Fruit fly (Drosophila melanogaster) whole organism, embryonic: ENCODE measurements around the gene mio.

Experiments
- Atf3 ChIP-seq: fragments of 200-800 bp; sonication (Bioruptor generic); optimal IDR thresholded peaks from 3 replicates; lab custom pipeline; 2016; ENCODE audit warnings: missing biosample characterization, missing genetic modification characterization
- B-H2 ChIP-seq: fragments of 200-800 bp; sonication (Bioruptor generic); optimal IDR thresholded peaks from 2 replicates; lab custom pipeline; 2018; ENCODE audit warnings: missing biosample characterization, mild to moderate bottlenecking, missing genetic modification characterization
- BEAF-32 ChIP-seq: fragments of 200-800 bp; sonication (Bioruptor generic); optimal IDR thresholded peaks from 3 replicates; lab custom pipeline; 2017; ENCODE audit warnings: missing biosample characterization, missing genetic modification characterization, mild to moderate bottlenecking, moderate library complexity, missing genetic modification reagents
- Bdp1 ChIP-seq: fragments of 200-800 bp; sonication (Bioruptor generic); optimal IDR thresholded peaks from 3 replicates; lab custom pipeline; 2016; ENCODE audit warnings: missing biosample characterization, missing genetic modification characterization
- CG10267 ChIP-seq: fragments of 200-800 bp; sonication (Bioruptor generic); optimal IDR thresholded peaks from 2 replicates; lab custom pipeline; 2018; ENCODE audit warnings: missing biosample characterization, mild to moderate bottlenecking, missing genetic modification characterization, moderate library complexity
- CG10959 ChIP-seq: fragments of 200-800 bp; sonication (Bioruptor generic); IDR thresholded peaks from 2 replicates; pipeline ENCODE4 v1.3.6; 2022; ENCODE audit warnings: missing biosample characterization, missing genetic modification characterization
- CG11504 ChIP-seq: fragments of 200-800 bp; sonication (Bioruptor generic); optimal IDR thresholded peaks from 3 replicates; lab custom pipeline; 2019; ENCODE audit warnings: missing biosample characterization, mild to moderate bottlenecking, missing genetic modification characterization, moderate library complexity
- CG11696 ChIP-seq: fragments of 200-800 bp; sonication (Bioruptor generic); IDR thresholded peaks from 2 replicates; pipeline ENCODE4 v1.3.6; 2022; ENCODE audit warnings: missing biosample characterization, missing genetic modification characterization
- CG13296 ChIP-seq: fragments of 200-800 bp; sonication (Bioruptor generic); optimal IDR thresholded peaks from 3 replicates; lab custom pipeline; 2018; ENCODE audit warnings: missing biosample characterization, mild to moderate bottlenecking, missing genetic modification characterization
- CG13424 ChIP-seq: fragments of 200-800 bp; sonication (Bioruptor generic); optimal IDR thresholded peaks from 2 replicates; lab custom pipeline; 2019; ENCODE audit warnings: missing biosample characterization, mild to moderate bottlenecking, missing genetic modification characterization, moderate library complexity
- CG16779 ChIP-seq: fragments of 200-800 bp; sonication (Bioruptor generic); IDR thresholded peaks from 2 replicates; pipeline ENCODE4 v1.3.6; 2022; ENCODE audit warnings: missing biosample characterization, missing genetic modification characterization
- CG18619 ChIP-seq: fragments of 200-800 bp; sonication (Bioruptor generic); optimal IDR thresholded peaks from 3 replicates; lab custom pipeline; 2017; ENCODE audit warnings: missing biosample characterization, mild to moderate bottlenecking, missing genetic modification characterization
- CG30403 ChIP-seq: fragments of 200-800 bp; sonication (Bioruptor generic); optimal IDR thresholded peaks from 3 replicates; lab custom pipeline; 2016; ENCODE audit warnings: missing biosample characterization, missing genetic modification characterization
- CG31388 ChIP-seq: fragments of 200-800 bp; sonication (Bioruptor generic); optimal IDR thresholded peaks from 2 replicates; lab custom pipeline; 2016; ENCODE audit warnings: missing biosample characterization, missing genetic modification characterization
- CG4328 ChIP-seq: fragments of 200-800 bp; sonication (Bioruptor generic); optimal IDR thresholded peaks from 3 replicates; lab custom pipeline; 2017; ENCODE audit warnings: missing biosample characterization, missing genetic modification reagents, missing genetic modification characterization
- CG4360 ChIP-seq: fragments of 200-800 bp; sonication (Bioruptor generic); IDR thresholded peaks from 2 replicates; pipeline ENCODE4 v1.3.6; 2022; ENCODE audit warnings: missing biosample characterization, missing genetic modification characterization
- CG5180 ChIP-seq: fragments of 200-800 bp; sonication (Bioruptor generic); optimal IDR thresholded peaks from 3 replicates; lab custom pipeline; 2017; ENCODE audit warnings: missing biosample characterization, missing genetic modification characterization, mild to moderate bottlenecking, moderate library complexity, missing genetic modification reagents
- CG7928 ChIP-seq: fragments of 200-800 bp; sonication (Bioruptor generic); optimal IDR thresholded peaks from 2 replicates; lab custom pipeline; 2017; ENCODE audit warnings: missing biosample characterization, mild to moderate bottlenecking, missing genetic modification characterization
- CG7987 ChIP-seq: fragments of 200-800 bp; sonication (Bioruptor generic); optimal IDR thresholded peaks from 2 replicates; lab custom pipeline; 2018; ENCODE audit warnings: missing biosample characterization, mild to moderate bottlenecking, missing genetic modification characterization, moderate library complexity
- CG8290 ChIP-seq, 3 experiments: fragments of 200-800 bp; sonication (Bioruptor generic); optimal IDR thresholded peaks; 2 replicates each; lab custom pipeline; 2016 to 2019; ENCODE audit warnings: missing biosample characterization in 3 of 3, missing genetic modification characterization in 3 of 3, mild to moderate bottlenecking in 2 of 3, moderate library complexity in 1 of 3
- CG9817 ChIP-seq: fragments of 200-800 bp; sonication (Bioruptor generic); optimal IDR thresholded peaks from 2 replicates; lab custom pipeline; 2018; ENCODE audit warnings: missing biosample characterization, mild to moderate bottlenecking, missing genetic modification characterization, moderate library complexity
- Deaf1 ChIP-seq: fragments of 200-800 bp; optimal IDR thresholded peaks from 3 replicates; lab custom pipeline; 2019; ENCODE audit warnings: missing biosample characterization, mild to moderate bottlenecking, missing genetic modification characterization, moderate library complexity
- Drgx ChIP-seq: fragments of 200-800 bp; sonication (Bioruptor generic); IDR thresholded peaks from 2 replicates; pipeline ENCODE4 v1.3.6; 2022; ENCODE audit warnings: missing biosample characterization, missing genetic modification characterization
- Hr3 ChIP-seq: fragments of 200-800 bp; sonication (Bioruptor generic); optimal IDR thresholded peaks from 3 replicates; lab custom pipeline; 2016; ENCODE audit warnings: missing biosample characterization, missing genetic modification characterization
- MTF-1 ChIP-seq: fragments of 200-800 bp; sonication (Bioruptor generic); optimal IDR thresholded peaks from 2 replicates; lab custom pipeline; 2018; ENCODE audit warnings: missing biosample characterization, mild to moderate bottlenecking, missing genetic modification characterization, borderline replicate concordance
- Mad ChIP-seq: fragments of 200-800 bp; sonication (Bioruptor generic); optimal IDR thresholded peaks from 2 replicates; lab custom pipeline; 2016; ENCODE audit warnings: missing biosample characterization, missing genetic modification characterization
- Opbp ChIP-seq: fragments of 200-800 bp; sonication (Bioruptor generic); IDR thresholded peaks from 3 replicates; pipeline ENCODE4 v1.3.6; 2022; ENCODE audit warnings: missing biosample characterization, missing genetic modification characterization; ENCODE audit not compliant: partially characterized antibody
- Rx ChIP-seq: fragments of 200-800 bp; sonication (Bioruptor generic); IDR thresholded peaks from 2 replicates; pipeline ENCODE4 v1.3.6; 2022; ENCODE audit warnings: missing biosample characterization, missing genetic modification characterization
- Side ChIP-seq: fragments of 200-800 bp; sonication (Bioruptor generic); optimal IDR thresholded peaks from 2 replicates; lab custom pipeline; 2016; ENCODE audit warnings: missing biosample characterization, missing genetic modification characterization
- Stat92E ChIP-seq, 3 experiments: fragments of >200 bp in 2 of 3; fragments of 200-800 bp in 1 of 3; sonication (Bioruptor generic) in 1 of 3; optimal IDR thresholded peaks; 2 replicates each; lab custom pipeline; 2017 to 2019; ENCODE audit warnings: missing biosample characterization in 3 of 3, missing genetic modification characterization in 3 of 3, mild to moderate bottlenecking in 1 of 3, moderate library complexity in 1 of 3
- Tbp ChIP-seq: fragments of >200 bp; optimal IDR thresholded peaks from 2 replicates; lab custom pipeline; 2018; ENCODE audit warnings: missing biosample characterization, missing genetic modification characterization
- Vsx1 ChIP-seq: fragments of 200-800 bp; sonication (Bioruptor generic); optimal IDR thresholded peaks from 2 replicates; lab custom pipeline; 2017; ENCODE audit warnings: missing biosample characterization, mild to moderate bottlenecking, missing genetic modification characterization, missing genetic modification reagents
- ara ChIP-seq: fragments of 200-800 bp; sonication (Bioruptor generic); IDR thresholded peaks from 2 replicates; pipeline ENCODE4 v1.3.6; 2022; ENCODE audit warnings: missing biosample characterization, missing genetic modification characterization
- br ChIP-seq: fragments of >200 bp; optimal IDR thresholded peaks from 2 replicates; lab custom pipeline; 2017
- chif ChIP-seq, 2 experiments: fragments of 200-800 bp; sonication (Bioruptor generic); optimal IDR thresholded peaks; 3 replicates each; lab custom pipeline; 2016; ENCODE audit warnings: missing biosample characterization in 2 of 2, missing genetic modification characterization in 2 of 2
- dan ChIP-seq: fragments of 200-800 bp; sonication (Bioruptor generic); IDR thresholded peaks from 2 replicates; pipeline ENCODE4 v1.3.6; 2022; ENCODE audit warnings: missing biosample characterization, missing genetic modification characterization
- danr ChIP-seq: fragments of 200-800 bp; sonication (Bioruptor generic); IDR thresholded peaks from 2 replicates; pipeline ENCODE4 v1.3.6; 2022; ENCODE audit warnings: missing biosample characterization, missing genetic modification characterization
- en ChIP-seq: fragments of 200-800 bp; sonication (Bioruptor generic); optimal IDR thresholded peaks from 2 replicates; lab custom pipeline; 2016; ENCODE audit warnings: missing biosample characterization, missing genetic modification characterization
- fd96Cb ChIP-seq: fragments of 200-800 bp; sonication (Bioruptor generic); optimal IDR thresholded peaks from 2 replicates; lab custom pipeline; 2018; ENCODE audit warnings: missing biosample characterization, mild to moderate bottlenecking, missing genetic modification characterization, moderate library complexity
- gce ChIP-seq: fragments of 200-800 bp; sonication (Bioruptor generic); IDR thresholded peaks from 3 replicates; pipeline ENCODE4 v1.3.6; 2022; ENCODE audit warnings: missing biosample characterization, missing genetic modification characterization
- gem ChIP-seq: fragments of 200-800 bp; sonication (Bioruptor generic); optimal IDR thresholded peaks from 2 replicates; lab custom pipeline; 2019; ENCODE audit warnings: missing biosample characterization, mild to moderate bottlenecking, missing genetic modification characterization, moderate library complexity
- kay ChIP-seq: fragments of 200-800 bp; sonication (Bioruptor generic); optimal IDR thresholded peaks from 2 replicates; lab custom pipeline; 2016; ENCODE audit warnings: missing biosample characterization, missing genetic modification characterization
- ken ChIP-seq: fragments of 200-800 bp; sonication (Bioruptor generic); IDR thresholded peaks from 3 replicates; pipeline ENCODE4 v1.3.6; 2022; ENCODE audit warnings: missing biosample characterization, missing genetic modification characterization
- sim ChIP-seq: fragments of 200-800 bp; sonication (Bioruptor generic); IDR thresholded peaks from 2 replicates; pipeline ENCODE4 v1.3.6; 2022; ENCODE audit warnings: missing biosample characterization, missing genetic modification characterization
- sima ChIP-seq: fragments of 200-800 bp; sonication (Bioruptor generic); optimal IDR thresholded peaks from 2 replicates; lab custom pipeline; 2016; ENCODE audit warnings: missing biosample characterization, missing genetic modification characterization
- sisA ChIP-seq: fragments of 200-800 bp; sonication (Bioruptor generic); IDR thresholded peaks from 2 replicates; pipeline ENCODE4 v1.3.6; 2022; ENCODE audit warnings: missing biosample characterization, missing genetic modification characterization
- tin ChIP-seq: fragments of 200-800 bp; sonication (Bioruptor generic); optimal IDR thresholded peaks from 3 replicates; lab custom pipeline; 2016; ENCODE audit warnings: missing biosample characterization, missing genetic modification characterization
- tio ChIP-seq: fragments of 200-800 bp; sonication (Bioruptor generic); optimal IDR thresholded peaks from 2 replicates; lab custom pipeline; 2017; ENCODE audit warnings: missing biosample characterization, missing genetic modification characterization, inconsistent platforms
- tup ChIP-seq: fragments of 200-800 bp; sonication (Bioruptor generic); optimal IDR thresholded peaks from 2 replicates; lab custom pipeline; 2016; ENCODE audit warnings: missing biosample characterization, mild to moderate bottlenecking, missing genetic modification characterization, moderate library complexity
- wdn ChIP-seq: fragments of 200-800 bp; sonication (Bioruptor generic); IDR thresholded peaks from 2 replicates; pipeline ENCODE4 v1.3.6; 2022; ENCODE audit warnings: missing biosample characterization, missing genetic modification characterization
- yki ChIP-seq: fragments of >200 bp; optimal IDR thresholded peaks from 3 replicates; lab custom pipeline; 2018
- zf30C ChIP-seq: fragments of 200-800 bp; sonication (Bioruptor generic); optimal IDR thresholded peaks from 3 replicates; lab custom pipeline; 2018; ENCODE audit warnings: missing biosample characterization, mild to moderate bottlenecking, missing genetic modification characterization

Gene mio

DNA sequence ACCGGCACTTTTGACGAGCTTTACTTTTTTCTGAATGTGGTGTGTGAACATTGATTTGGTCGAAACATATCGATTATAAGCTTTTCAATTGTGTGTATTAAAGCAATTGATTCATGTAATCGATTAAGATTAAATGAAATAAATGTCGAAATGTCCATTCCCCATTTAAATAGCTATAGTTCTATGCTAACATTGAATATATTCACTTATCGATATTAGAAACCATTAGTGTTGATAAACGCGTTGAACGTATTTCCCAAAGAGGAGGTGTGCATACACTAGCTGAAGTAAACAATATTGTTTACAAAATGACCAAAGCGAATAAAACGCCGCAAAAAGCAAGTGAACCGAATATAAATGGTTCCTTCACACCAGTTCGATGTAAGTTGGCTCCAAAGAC, 3.1 kb upstream of the mio start, which contains the start of the genes Uch and CG34174 (continued):
- TF ChIP-seq Rx (GFP tag; lab: Robert Waterston, UW) (no peak), wdn (GFP tag; lab: Robert Waterston, UW) (no peak), ara (no peak), fd96Cb (tag; lab: Kevin White, UChicago) (no peak), ken (GFP tag; lab: Robert Waterston, UW) (no peak), sisA (GFP tag; lab: Robert Waterston, UW) (no peak), CG4328 (no peak), CG8290 (GFP tag; optimal IDR thresholded peaks at IDR 0.05; lab: Kevin White, UChicago) (peak; percentile 96), CG8290 (tag; optimal IDR thresholded peaks at IDR 0.05; lab: Kevin White, UChicago) (peak; percentile 59 to 82), Vsx1 (GFP tag; lab: Kevin White, UChicago) (no peak), CG10959 (GFP tag; lab: Robert Waterston, UW) (no peak), CG11696 (GFP tag; lab: Robert Waterston, UW) (no peak), zf30C (no peak), CG9817 (tag; lab: Kevin White, UChicago) (no peak), gem (no peak), sima (GFP tag; lab: Kevin White, UChicago) (no peak), tin (peak; percentile 7), gce (GFP tag; lab: Robert Waterston, UW) (no peak), CG11504 (tag; lab: Kevin White, UChicago) (no peak), br (lab: Kevin White, UChicago) (no peak), Opbp (GFP tag; lab: Robert Waterston, UW) (0 out of 3 replicates have a peak, but pooled peaks have one; percentile 17), B-H2 (GFP tag; lab: Kevin White, UChicago) (peak; percentile 38), Side (no peak), CG7928 (GFP tag; lab: Kevin White, UChicago) (no peak), CG16779 (no peak), CG18619 (GFP tag; lab: Kevin White, UChicago) (no peak), yki (lab: Kevin White, UChicago) (no peak), Hr3 (GFP tag; lab: Kevin White, UChicago) (no peak), kay (no peak), CG31388 (GFP tag; lab: Kevin White, UChicago) (no peak), Drgx (GFP tag; lab: Robert Waterston, UW) (no peak), tio (GFP tag; lab: Kevin White, UChicago) (no peak), chif (GFP tag; optimal IDR thresholded peaks at IDR 0.05; lab: Kevin White, UChicago) (no peak), CG7987 (no peak), CG4360 (no peak), CG10267 (peak; percentile 95), CG13296 (no peak), sim (GFP tag; lab: Robert Waterston, UW) (no peak), Deaf1 (tag; lab: Kevin White, UChicago) (no peak), Bdp1 (GFP tag; lab: Kevin White, UChicago) (no peak), Stat92E (GFP tag; optimal IDR thresholded peaks at IDR 0.05; lab: Kevin White, UChicago) (peak in 1 of 3 experiments; percentile 23), CG13424 (peak; percentile 37), Mad (GFP tag; lab: Kevin White, UChicago) (no peak), CG30403 (GFP tag; lab: Kevin White, UChicago) (peak; percentile 21), BEAF-32 (peak; percentile 79), Atf3 (GFP tag; lab: Kevin White, UChicago) (no peak), en (GFP tag; lab: Kevin White, UChicago) (no peak), MTF-1 (GFP tag; lab: Kevin White, UChicago) (no peak), CG5180 (GFP tag; lab: Kevin White, UChicago) (no peak), tup (GFP tag; lab: Kevin White, UChicago) (no peak), danr (GFP tag; lab: Robert Waterston, UW) (no peak), Tbp (no peak), dan (GFP tag; lab: Robert Waterston, UW) (no peak)
